Fruit fly (Drosophila melanogaster) whole organism, embryonic: ENCODE data around the gene CG10845.

ENCODE experiments used
- ATbp ChIP-seq: fragments of 200-800 bp; sonication (Bioruptor generic); optimal IDR thresholded peaks from 2 replicates; lab custom pipeline; 2017; ENCODE audit warnings: missing biosample characterization, mild to moderate bottlenecking, missing genetic modification characterization, missing genetic modification reagents
- Antp ChIP-seq: fragments of 200-800 bp; sonication (Bioruptor generic); optimal IDR thresholded peaks from 3 replicates; lab custom pipeline; 2016; ENCODE audit warnings: missing biosample characterization, missing genetic modification characterization
- Atf-2 ChIP-seq: fragments of 200-800 bp; sonication (Bioruptor generic); optimal IDR thresholded peaks from 2 replicates; lab custom pipeline; 2016; ENCODE audit warnings: missing biosample characterization, missing genetic modification characterization
- B-H1 ChIP-seq: fragments of 200-800 bp; sonication (Bioruptor generic); IDR thresholded peaks from 3 replicates; pipeline ENCODE4 v1.3.6; 2022; ENCODE audit warnings: missing biosample characterization, missing genetic modification characterization
- Bgb ChIP-seq: fragments of 200-800 bp; sonication (Bioruptor generic); IDR thresholded peaks from 2 replicates; pipeline ENCODE4 v1.3.6; 2022; ENCODE audit warnings: missing biosample characterization, missing genetic modification characterization; ENCODE audit not compliant: partially characterized antibody
- C15 ChIP-seq: fragments of 200-800 bp; sonication (Bioruptor generic); IDR thresholded peaks from 3 replicates; pipeline ENCODE4 v1.3.6; 2022; ENCODE audit warnings: missing biosample characterization, missing genetic modification characterization
- CG11560 ChIP-seq: fragments of 200-800 bp; sonication (Bioruptor generic); IDR thresholded peaks from 3 replicates; pipeline ENCODE4 v1.3.6; 2022; ENCODE audit warnings: missing biosample characterization, missing genetic modification characterization
- CG15073 ChIP-seq: fragments of 200-800 bp; sonication (Bioruptor generic); optimal IDR thresholded peaks from 2 replicates; lab custom pipeline; 2016; ENCODE audit warnings: missing biosample characterization, missing genetic modification characterization
- CG16863 ChIP-seq: fragments of 200-800 bp; sonication (Bioruptor generic); optimal IDR thresholded peaks from 3 replicates; lab custom pipeline; 2016; ENCODE audit warnings: missing biosample characterization, missing genetic modification characterization
- CG1832 ChIP-seq: fragments of 200-800 bp; sonication (Bioruptor generic); optimal IDR thresholded peaks from 2 replicates; lab custom pipeline; 2017; ENCODE audit warnings: missing biosample characterization, mild to moderate bottlenecking, missing genetic modification characterization, inconsistent platforms
- CG3847 ChIP-seq: fragments of 200-800 bp; sonication (Bioruptor generic); IDR thresholded peaks from 2 replicates; pipeline ENCODE4 v1.3.6; 2022; ENCODE audit warnings: missing biosample characterization, missing genetic modification characterization
- CG4328 ChIP-seq: fragments of 200-800 bp; sonication (Bioruptor generic); optimal IDR thresholded peaks from 3 replicates; lab custom pipeline; 2017; ENCODE audit warnings: missing biosample characterization, missing genetic modification reagents, missing genetic modification characterization
- CG6854 ChIP-seq: fragments of 200-800 bp; sonication (Bioruptor generic); optimal IDR thresholded peaks from 3 replicates; lab custom pipeline; 2017; ENCODE audit warnings: missing biosample characterization, mild to moderate bottlenecking, missing genetic modification characterization
- CG8478 ChIP-seq: fragments of >200 bp; optimal IDR thresholded peaks from 2 replicates; lab custom pipeline; 2018
- CG8924 ChIP-seq: fragments of 200-800 bp; optimal IDR thresholded peaks from 3 replicates; lab custom pipeline; 2019; ENCODE audit warnings: missing biosample characterization, mild to moderate bottlenecking, missing genetic modification characterization, moderate library complexity
- CTCF ChIP-seq: fragments of 200-800 bp; sonication (Bioruptor generic); optimal IDR thresholded peaks from 2 replicates; lab custom pipeline; 2017; ENCODE audit warnings: missing biosample characterization, mild to moderate bottlenecking, missing genetic modification characterization, moderate library complexity
- Camta ChIP-seq: fragments of 200-800 bp; sonication (Bioruptor generic); optimal IDR thresholded peaks from 2 replicates; lab custom pipeline; 2016; ENCODE audit warnings: missing biosample characterization, missing genetic modification characterization
- D19B ChIP-seq: fragments of 200-800 bp; sonication (Bioruptor generic); optimal IDR thresholded peaks from 2 replicates; lab custom pipeline; 2017; ENCODE audit warnings: missing biosample characterization, mild to moderate bottlenecking, missing genetic modification characterization
- Dll ChIP-seq: fragments of 200-800 bp; sonication (Bioruptor generic); IDR thresholded peaks from 4 replicates; pipeline ENCODE4 v1.3.6; 2022; ENCODE audit warnings: missing biosample characterization, missing genetic modification characterization; ENCODE audit not compliant: partially characterized antibody
- E2f2 ChIP-seq: fragments of 200-800 bp; sonication (Bioruptor generic); IDR thresholded peaks from 2 replicates; pipeline ENCODE4 v1.3.6; 2022; ENCODE audit warnings: missing biosample characterization, missing genetic modification characterization
- Eip74EF ChIP-seq, 2 experiments: fragments of 200-800 bp in 1 of 2; fragments of >200 bp in 1 of 2; sonication (Bioruptor generic) in 1 of 2; optimal IDR thresholded peaks; 2 replicates each; lab custom pipeline; 2017 to 2019; ENCODE audit warnings: missing biosample characterization in 2 of 2, missing genetic modification characterization in 2 of 2, mild to moderate bottlenecking in 1 of 2, moderate library complexity in 1 of 2
- Elba2 ChIP-seq: fragments of 200-800 bp; sonication (Bioruptor generic); optimal IDR thresholded peaks from 3 replicates; lab custom pipeline; 2016; ENCODE audit warnings: missing biosample characterization, missing genetic modification characterization
- Gug ChIP-seq: fragments of 200-800 bp; sonication (Bioruptor generic); IDR thresholded peaks from 4 replicates; pipeline ENCODE4 v1.3.6; 2022; ENCODE audit warnings: missing biosample characterization, missing genetic modification characterization
- Hr3 ChIP-seq: fragments of 200-800 bp; sonication (Bioruptor generic); optimal IDR thresholded peaks from 3 replicates; lab custom pipeline; 2016; ENCODE audit warnings: missing biosample characterization, missing genetic modification characterization
- MBD-R2 ChIP-seq: fragments of 200-800 bp; sonication (Bioruptor generic); IDR thresholded peaks from 2 replicates; pipeline ENCODE4 v1.3.6; 2022; ENCODE audit warnings: missing biosample characterization, missing genetic modification characterization
- Max ChIP-seq: fragments of 200-800 bp; sonication (Bioruptor generic); optimal IDR thresholded peaks from 2 replicates; lab custom pipeline; 2016; ENCODE audit warnings: missing biosample characterization, mild to moderate bottlenecking, missing genetic modification characterization
- Nf-YB ChIP-seq: fragments of 200-800 bp; sonication (Bioruptor generic); optimal IDR thresholded peaks from 3 replicates; lab custom pipeline; 2019; ENCODE audit warnings: missing biosample characterization, mild to moderate bottlenecking, missing genetic modification characterization, moderate library complexity
- Scr ChIP-seq: fragments of 200-800 bp; sonication (Bioruptor generic); IDR thresholded peaks from 2 replicates; pipeline ENCODE4 v1.3.6; 2022; ENCODE audit warnings: missing biosample characterization, missing genetic modification characterization; ENCODE audit not compliant: partially characterized antibody
- abd-A ChIP-seq: fragments of 200-800 bp; sonication (Bioruptor generic); optimal IDR thresholded peaks from 3 replicates; lab custom pipeline; 2019; ENCODE audit warnings: missing biosample characterization, mild to moderate bottlenecking, missing genetic modification characterization, moderate library complexity
- br ChIP-seq: fragments of >200 bp; optimal IDR thresholded peaks from 2 replicates; lab custom pipeline; 2017
- crp ChIP-seq, 2 experiments: fragments of 200-800 bp; sonication (Bioruptor generic); optimal IDR thresholded peaks; 2 replicates in 1 of 2; 3 replicates in 1 of 2; lab custom pipeline; 2017; ENCODE audit warnings: missing biosample characterization in 2 of 2, missing genetic modification characterization in 2 of 2, mild to moderate bottlenecking in 1 of 2, moderate library complexity in 1 of 2
- dmrt11E ChIP-seq: fragments of 200-800 bp; sonication (Bioruptor generic); optimal IDR thresholded peaks from 3 replicates; lab custom pipeline; 2018; ENCODE audit warnings: missing biosample characterization, mild to moderate bottlenecking, missing genetic modification characterization, moderate library complexity
- esg ChIP-seq: fragments of 200-800 bp; sonication (Bioruptor generic); conservative IDR thresholded peaks from 2 replicates; pipeline ENCODE4 v1.3.6; 2022; ENCODE audit warnings: missing biosample characterization, missing genetic modification characterization
- eyg ChIP-seq: fragments of 200-800 bp; sonication (Bioruptor generic); optimal IDR thresholded peaks from 3 replicates; lab custom pipeline; 2016; ENCODE audit warnings: missing biosample characterization, missing genetic modification characterization
- fd3F ChIP-seq: fragments of 200-800 bp; sonication (Bioruptor generic); optimal IDR thresholded peaks from 2 replicates; lab custom pipeline; 2018; ENCODE audit warnings: missing biosample characterization, mild to moderate bottlenecking, missing genetic modification characterization, moderate library complexity
- gsb ChIP-seq: fragments of 200-800 bp; sonication (Bioruptor generic); IDR thresholded peaks from 2 replicates; pipeline ENCODE4 v1.3.6; 2022; ENCODE audit warnings: missing biosample characterization, missing genetic modification characterization
- ham ChIP-seq: fragments of 200-800 bp; sonication (Bioruptor generic); IDR thresholded peaks from 2 replicates; pipeline ENCODE4 v1.3.6; 2022; ENCODE audit warnings: missing biosample characterization, missing genetic modification characterization
- hbn ChIP-seq: fragments of 200-800 bp; sonication (Bioruptor generic); IDR thresholded peaks from 2 replicates; pipeline ENCODE4 v1.3.6; 2022; ENCODE audit warnings: missing biosample characterization, missing genetic modification characterization; ENCODE audit not compliant: partially characterized antibody
- ind ChIP-seq: fragments of 200-800 bp; sonication (Bioruptor generic); optimal IDR thresholded peaks from 3 replicates; lab custom pipeline; 2016; ENCODE audit warnings: missing biosample characterization, missing genetic modification characterization
- jing ChIP-seq: fragments of 200-800 bp; sonication (Bioruptor generic); optimal IDR thresholded peaks from 2 replicates; lab custom pipeline; 2018; ENCODE audit warnings: missing biosample characterization, mild to moderate bottlenecking, missing genetic modification characterization
- kay ChIP-seq: fragments of 200-800 bp; sonication (Bioruptor generic); optimal IDR thresholded peaks from 2 replicates; lab custom pipeline; 2016; ENCODE audit warnings: missing biosample characterization, missing genetic modification characterization
- pfk ChIP-seq: fragments of 200-800 bp; sonication (Bioruptor generic); optimal IDR thresholded peaks from 2 replicates; lab custom pipeline; 2018; ENCODE audit warnings: missing biosample characterization, mild to moderate bottlenecking, missing genetic modification characterization, moderate library complexity
- scrt ChIP-seq: fragments of 200-800 bp; sonication (Bioruptor generic); optimal IDR thresholded peaks from 2 replicates; lab custom pipeline; 2018; ENCODE audit warnings: missing biosample characterization, mild to moderate bottlenecking, missing genetic modification characterization, moderate library complexity
- sob ChIP-seq: fragments of 200-800 bp; sonication (Bioruptor generic); IDR thresholded peaks from 2 replicates; pipeline ENCODE4 v1.3.6; 2022; ENCODE audit warnings: missing biosample characterization, missing genetic modification characterization
- trh ChIP-seq: fragments of 200-800 bp; sonication (Bioruptor generic); optimal IDR thresholded peaks from 2 replicates; lab custom pipeline; 2016; ENCODE audit warnings: missing biosample characterization, missing genetic modification characterization
- ttk ChIP-seq: fragments of 200-800 bp; sonication (Bioruptor generic); IDR thresholded peaks from 2 replicates; pipeline ENCODE4 v2.1.2; 2022; ENCODE audit warnings: missing biosample characterization, missing genetic modification characterization
- wek ChIP-seq: fragments of 200-800 bp; sonication (Bioruptor generic); optimal IDR thresholded peaks from 3 replicates; lab custom pipeline; 2018; ENCODE audit warnings: missing biosample characterization, mild to moderate bottlenecking, missing genetic modification characterization, moderate library complexity
- zen2 ChIP-seq: fragments of 200-800 bp; sonication (Bioruptor generic); IDR thresholded peaks from 3 replicates; pipeline ENCODE4 v1.3.6; 2022; ENCODE audit warnings: missing biosample characterization, missing genetic modification characterization; ENCODE audit not compliant: partially characterized antibody

CG10845 gene

dm6 chr3R:24938049-24938448 is 37.1 kb downstream of the CG10845 start, which contains the start of gene Osbp (continued):
- no peak for TF ChIP-seq jing (GFP tag; lab: Kevin White, UChicago)
- TF ChIP-seq Nf-YB: peak; percentile 79
- TF ChIP-seq sob (GFP tag; lab: Robert Waterston, UW): peak; percentile 6; the same call in 1 of the 2 replicates

- no peak for TF ChIP-seq CG4328 (GFP tag; lab: Kevin White, UChicago)
- no peak for TF ChIP-seq trh (GFP tag; lab: Kevin White, UChicago)
- TF ChIP-seq kay (GFP tag; lab: Kevin White, UChicago): no peak
- no peak for TF ChIP-seq esg (GFP tag; lab: Robert Waterston, UW)
- no peak for TF ChIP-seq B-H1 (GFP tag; lab: Robert Waterston, UW)
- no peak for TF ChIP-seq fd3F
- no peak for TF ChIP-seq Eip74EF (GFP tag; optimal IDR thresholded peaks at IDR 0.05; lab: Kevin White, UChicago)
- peak; percentile 30 for TF ChIP-seq CG8478
- TF ChIP-seq pfk: no peak
- TF ChIP-seq ttk (GFP tag; lab: Robert Waterston, UW): no peak
- TF ChIP-seq CG15073 (GFP tag; lab: Kevin White, UChicago): no peak
- TF ChIP-seq Max (GFP tag; lab: Kevin White, UChicago): peak; percentile 48
- peak; percentile 79 for TF ChIP-seq Elba2 (GFP tag; lab: Kevin White, UChicago)
- no peak for TF ChIP-seq CTCF (GFP tag; lab: Kevin White, UChicago)
- TF ChIP-seq CG6854 (GFP tag; lab: Kevin White, UChicago): no peak
- peak; percentile 40 for TF ChIP-seq dmrt11E
- TF ChIP-seq Antp (GFP tag; lab: Kevin White, UChicago): no peak
- TF ChIP-seq D19B (GFP tag; lab: Kevin White, UChicago): no peak
- peak; percentile 90 for TF ChIP-seq Bgb (GFP tag; lab: Robert Waterston, UW)
- TF ChIP-seq ham (GFP tag; lab: Robert Waterston, UW): no peak
- peak; percentile 30 for TF ChIP-seq eyg (GFP tag; lab: Kevin White, UChicago)
- peak; percentile 32 for TF ChIP-seq E2f2 (GFP tag; lab: Robert Waterston, UW)
- no peak for TF ChIP-seq CG1832 (GFP tag; lab: Kevin White, UChicago)
- TF ChIP-seq zen2 (GFP tag; lab: Robert Waterston, UW): peak; percentile 65; the same call in 1 of the 3 replicates
- TF ChIP-seq crp (GFP tag; optimal IDR thresholded peaks at IDR 0.05; lab: Kevin White, UChicago): peak; percentile 98 to 100
- 0 out of 3 replicates have a peak, but pooled peaks have one; percentile 52 for TF ChIP-seq C15 (GFP tag; lab: Robert Waterston, UW)
- peak; percentile 77 for TF ChIP-seq hbn (GFP tag; lab: Robert Waterston, UW)
- peak; percentile 2 for TF ChIP-seq ind (GFP tag; lab: Kevin White, UChicago)
- peak; percentile 22 for TF ChIP-seq Hr3 (GFP tag; lab: Kevin White, UChicago)
- TF ChIP-seq scrt (GFP tag; lab: Kevin White, UChicago): no peak
- no peak for TF ChIP-seq ATbp (GFP tag; lab: Kevin White, UChicago)
- no peak for TF ChIP-seq CG16863 (GFP tag; lab: Kevin White, UChicago)
- peak; percentile 99 for TF ChIP-seq CG11560 (tag; lab: Robert Waterston, UW)
- TF ChIP-seq Dll (GFP tag; lab: Robert Waterston, UW): peak; percentile 95
- TF ChIP-seq abd-A: no peak
- TF ChIP-seq gsb (GFP tag; lab: Robert Waterston, UW): no peak
- TF ChIP-seq wek (GFP tag; lab: Kevin White, UChicago): no peak
- TF ChIP-seq MBD-R2 (GFP tag; lab: Robert Waterston, UW): peak; percentile 92
- peak; percentile 15; the same call in 1 of the 4 replicates for TF ChIP-seq Gug
- TF ChIP-seq CG3847 (GFP tag; lab: Robert Waterston, UW): peak; percentile 30; the same call in 1 of the 2 replicates
- peak; percentile 62 for TF ChIP-seq CG8924 (tag; lab: Kevin White, UChicago)
- TF ChIP-seq Atf-2 (GFP tag; lab: Kevin White, UChicago): peak; percentile 0
- TF ChIP-seq br (lab: Kevin White, UChicago): no peak
- peak; percentile 94 for TF ChIP-seq Scr
- peak; percentile 12 for TF ChIP-seq Camta (GFP tag; lab: Kevin White, UChicago)
These were observed 44.3 kb downstream of the CG10845 start, which contains the start of the genes ssh and Nmnat for dm6 chr3R:24944920-24945853. Gene ssh (minus strand): TSS chr3R:24944956. Gene Nmnat (plus strand): TSS chr3R:24945237.
